Fruit fly (Drosophila melanogaster): ENCODE data around the gene CG1172.

DNA sequence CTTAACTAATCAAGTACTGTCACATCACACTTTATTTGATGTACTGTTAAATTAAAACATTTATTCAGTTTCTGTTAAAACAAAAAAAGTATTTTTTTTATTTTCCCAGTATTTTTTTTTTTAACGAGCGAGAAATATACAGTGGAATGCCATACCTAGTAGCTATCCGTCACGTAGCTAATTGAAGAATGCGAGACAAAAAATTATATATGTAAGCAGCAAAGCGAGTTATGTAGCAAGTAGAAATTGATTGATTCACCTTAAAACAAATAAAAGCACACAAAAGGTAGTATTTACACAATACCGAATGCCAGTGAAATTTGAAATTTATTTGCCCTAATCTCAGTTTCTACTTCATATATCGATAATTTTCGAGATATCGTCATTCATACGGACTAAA is 45.0 kb downstream of the CG1172 start:
- TF ChIP-seq CG12768 (GFP tag; optimal IDR thresholded peaks at IDR 0.05): no peak
- no peak for TF ChIP-seq bab1 (GFP tag; optimal IDR thresholded peaks at IDR 0.05)
- no peak for TF ChIP-seq kay (GFP tag; ENCODE audit: borderline replicate concordance)
- no peak for TF ChIP-seq CG33017 (tag; optimal IDR thresholded peaks at IDR 0.05)
- TF ChIP-seq CG5204 (GFP tag; optimal IDR thresholded peaks at IDR 0.05): no peak
